Fruit fly (Drosophila melanogaster) whole organism: Measurements from ENCODE around the gene SdhC.

Experiments
- CG8478 ChIP-seq: fragments of >200 bp; optimal IDR thresholded peaks from 2 replicates; lab custom pipeline; 2018; ENCODE audit warnings: inconsistent platforms
- Dll ChIP-seq: fragments of >200 bp; optimal IDR thresholded peaks from 2 replicates; lab custom pipeline; 2017
- EcR ChIP-seq, 2 experiments: fragments of >200 bp; optimal IDR thresholded peaks; 2 replicates each; lab custom pipeline; 2017; ENCODE audit warnings: missing biosample characterization in 2 of 2, missing genetic modification characterization in 2 of 2, missing genetic modification reagents in 2 of 2
- pan ChIP-seq: fragments of >200 bp; optimal IDR thresholded peaks from 2 replicates; lab custom pipeline; 2017
- psq ChIP-seq: fragments of >200 bp; optimal IDR thresholded peaks from 2 replicates; lab custom pipeline; 2017
- usp ChIP-seq: fragments of >200 bp; optimal IDR thresholded peaks from 2 replicates; lab custom pipeline; 2017; ENCODE audit warnings: missing biosample characterization, missing genetic modification characterization, mixed read lengths

SdhC gene

dm6 chr3R:11209801-11210402 is at the start of gene SdhC, which contains the start of gene Tctp:
Gene SdhC, minus strand, starts transcription at chr3R:11209849.
Gene Tctp, plus strand, starts transcription at chr3R:11210247.
- no peak for TF ChIP-seq Dll

DNA sequence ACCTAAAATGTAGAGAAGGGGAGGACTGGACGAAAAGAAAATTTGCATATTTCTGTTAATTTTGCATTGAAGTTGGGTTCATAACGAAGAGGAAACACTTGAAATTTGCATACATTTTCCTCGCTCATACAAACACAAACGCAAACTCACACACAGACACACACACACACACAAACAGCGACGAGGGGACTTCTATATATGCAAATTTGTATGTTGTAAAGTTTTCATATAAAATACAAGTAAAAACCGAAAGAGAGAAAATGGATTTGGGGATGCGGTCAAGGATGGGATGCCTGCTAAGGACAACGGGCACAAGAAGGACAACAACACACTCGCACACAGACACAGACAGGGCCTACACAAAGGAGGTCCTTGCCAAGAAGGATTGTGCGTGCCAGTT is 47.9 kb upstream of the SdhC start:
- TF ChIP-seq pan (lab: Kevin White, UChicago) (no peak), psq (lab: Kevin White, UChicago) (no peak), EcR (GFP tag; optimal IDR thresholded peaks at IDR 0.05; lab: Kevin White, UChicago) (no peak), usp (GFP tag; lab: Kevin White, UChicago) (no peak), Dll (no peak), CG8478 (lab: Kevin White, UChicago) (no peak)

dm6 chr3R:11254382-11254953 is 44.8 kb upstream of the SdhC start:
- TF ChIP-seq Dll (no peak), CG8478 (lab: Kevin White, UChicago) (no peak)

- no peak for TF ChIP-seq CG8478 (lab: Kevin White, UChicago)
- no peak for TF ChIP-seq pan (lab: Kevin White, UChicago)
- no peak for TF ChIP-seq psq (lab: Kevin White, UChicago)
- no peak for TF ChIP-seq usp (GFP tag; lab: Kevin White, UChicago)
- no peak for TF ChIP-seq EcR (GFP tag; optimal IDR thresholded peaks at IDR 0.05; lab: Kevin White, UChicago)
- no peak for TF ChIP-seq Dll
These were observed 44.1 kb upstream of the SdhC start for dm6 chr3R:11253768-11254167.

dm6 chr3R:11246865-11247264 is 37.2 kb upstream of the SdhC start:
- TF ChIP-seq EcR (GFP tag; optimal IDR thresholded peaks at IDR 0.05; lab: Kevin White, UChicago) (no peak), usp (GFP tag; lab: Kevin White, UChicago) (no peak), Dll (no peak), pan (lab: Kevin White, UChicago) (no peak), psq (lab: Kevin White, UChicago) (no peak), CG8478 (lab: Kevin White, UChicago) (no peak)

dm6 chr3R:11245803-11246202 is 36.2 kb upstream of the SdhC start:
- no peak for TF ChIP-seq psq (lab: Kevin White, UChicago)
- no peak for TF ChIP-seq EcR (GFP tag; optimal IDR thresholded peaks at IDR 0.05; lab: Kevin White, UChicago)
- TF ChIP-seq pan (lab: Kevin White, UChicago) = no peak
- TF ChIP-seq usp (GFP tag; lab: Kevin White, UChicago) = no peak
- TF ChIP-seq CG8478 (lab: Kevin White, UChicago) = no peak
- TF ChIP-seq Dll = no peak

DNA sequence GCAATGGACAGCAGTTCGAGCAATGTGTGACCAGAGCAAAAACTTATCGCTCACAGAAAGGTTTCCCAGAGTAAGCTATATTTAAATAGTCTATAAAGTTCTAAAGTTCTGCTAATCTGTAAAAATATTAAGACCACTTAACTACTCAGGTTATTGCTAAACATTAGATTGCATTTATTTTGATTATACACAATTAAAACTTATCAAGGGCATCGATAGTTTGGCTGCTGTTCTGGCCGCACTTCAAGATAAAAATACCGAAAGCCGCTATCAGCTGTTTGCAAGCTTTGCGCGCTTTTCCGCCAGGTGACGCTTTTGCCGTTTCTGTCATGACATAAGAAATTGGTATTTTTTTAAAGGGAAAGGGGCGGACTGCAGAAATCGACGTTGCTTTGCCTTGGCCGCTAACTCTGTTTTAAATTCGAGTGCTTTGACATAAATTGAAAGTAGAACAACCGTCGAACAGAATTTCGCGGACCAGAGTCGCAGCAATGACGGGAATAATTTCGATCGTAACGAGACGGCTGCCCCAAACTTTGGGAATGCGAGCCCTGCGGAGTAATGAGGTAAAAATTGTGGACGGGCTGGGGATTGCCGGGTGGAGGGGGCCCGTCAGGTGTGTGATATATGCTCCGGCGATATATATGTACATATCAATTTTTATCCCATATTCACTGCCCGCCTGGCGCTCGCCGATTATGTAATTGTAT is 34.5 kb upstream of the SdhC start, which contains the start of the genes CG17734 and CG5214:
TSS of gene CG17734 (minus strand) at position 49 of the 710 bp plus-strand sequence.
TSS of gene CG5214 (plus strand) at position 352 of the 710 bp plus-strand sequence.
- TF ChIP-seq psq (lab: Kevin White, UChicago) = no peak
- no peak for TF ChIP-seq pan (lab: Kevin White, UChicago)
- no peak for TF ChIP-seq Dll
- no peak for TF ChIP-seq EcR (GFP tag; optimal IDR thresholded peaks at IDR 0.05; lab: Kevin White, UChicago)
- TF ChIP-seq usp (GFP tag; lab: Kevin White, UChicago) = no peak
- no peak for TF ChIP-seq CG8478 (lab: Kevin White, UChicago)

DNA sequence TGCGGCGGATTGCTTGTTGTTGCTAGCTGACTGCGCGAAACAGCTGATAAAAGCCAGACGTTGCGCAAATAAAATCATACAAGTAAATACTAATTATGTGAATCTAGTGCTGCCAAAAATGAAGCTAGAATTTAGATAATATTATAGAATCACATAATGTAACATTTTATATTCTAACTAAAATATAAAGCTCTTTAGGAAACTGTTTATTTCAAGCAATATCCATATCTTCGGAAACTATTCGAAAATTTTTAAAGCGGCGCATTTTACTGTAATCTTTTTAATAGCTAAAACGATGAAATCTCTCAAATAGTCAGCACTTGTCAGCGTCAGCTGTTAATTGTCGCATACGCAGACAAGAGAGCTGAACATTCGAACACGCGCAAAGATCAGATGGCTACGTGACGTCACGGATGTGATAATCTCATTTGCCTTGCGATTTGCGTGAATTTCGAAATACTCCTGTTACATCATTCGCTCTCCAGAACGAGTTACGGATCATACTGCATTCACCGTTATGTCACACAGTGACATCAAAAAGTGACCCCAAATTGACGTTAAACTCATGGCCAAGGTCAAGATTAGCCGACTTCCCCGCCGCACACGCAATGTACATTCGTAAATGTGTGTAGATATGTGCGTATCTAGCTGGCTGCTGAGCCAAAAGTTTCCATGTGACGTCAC is 33.5 kb upstream of the SdhC start:
- TF ChIP-seq psq (lab: Kevin White, UChicago) (no peak), pan (lab: Kevin White, UChicago) (no peak), CG8478 (lab: Kevin White, UChicago) (no peak), EcR (GFP tag; optimal IDR thresholded peaks at IDR 0.05; lab: Kevin White, UChicago) (no peak), usp (GFP tag; lab: Kevin White, UChicago) (no peak), Dll (no peak)

- TF ChIP-seq EcR (GFP tag; optimal IDR thresholded peaks at IDR 0.05; lab: Kevin White, UChicago) (no peak), usp (GFP tag; lab: Kevin White, UChicago) (no peak), Dll (no peak), pan (lab: Kevin White, UChicago) (no peak), psq (lab: Kevin White, UChicago) (no peak), CG8478 (lab: Kevin White, UChicago) (no peak)
These were observed 31.2 kb upstream of the SdhC start, which contains the start of the genes scpr-B and scpr-A for dm6 chr3R:11240891-11241290. Gene scpr-B, minus strand, starts transcription at chr3R:11240991. Gene scpr-A, plus strand, starts transcription at chr3R:11241183.

DNA sequence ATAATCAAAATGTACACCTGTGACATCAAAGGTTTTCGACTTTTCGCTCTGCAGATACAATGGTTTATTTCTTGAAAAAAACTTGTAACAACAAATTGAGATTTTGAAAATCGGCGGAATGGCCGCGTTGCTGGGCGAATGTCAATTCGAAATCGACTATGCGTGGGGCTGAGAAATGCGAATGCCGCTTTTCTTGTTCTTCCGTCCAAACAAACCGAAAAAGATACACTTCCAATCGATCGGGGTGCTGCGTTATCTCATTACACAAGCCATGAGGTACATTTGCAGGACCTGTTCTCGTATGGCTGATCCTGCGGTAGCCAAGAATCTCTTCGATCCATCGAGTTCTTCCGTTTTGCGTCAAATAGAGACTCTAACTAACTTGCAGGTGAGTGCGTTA is 27.9 kb upstream of the SdhC start, which contains the start of gene CG31388:
TSS of gene CG31388 (plus strand) at position 218 of the 400 bp plus-strand sequence.
- TF ChIP-seq psq (lab: Kevin White, UChicago) = no peak
- TF ChIP-seq usp (GFP tag; lab: Kevin White, UChicago) = no peak
- no peak for TF ChIP-seq Dll
- no peak for TF ChIP-seq CG8478 (lab: Kevin White, UChicago)
- TF ChIP-seq EcR (GFP tag; optimal IDR thresholded peaks at IDR 0.05; lab: Kevin White, UChicago) = no peak
- TF ChIP-seq pan (lab: Kevin White, UChicago) = no peak

- no peak for TF ChIP-seq EcR (GFP tag; optimal IDR thresholded peaks at IDR 0.05; lab: Kevin White, UChicago)
- no peak for TF ChIP-seq Dll
- no peak for TF ChIP-seq CG8478 (lab: Kevin White, UChicago)
- TF ChIP-seq pan (lab: Kevin White, UChicago) = no peak
These were observed 26.4 kb upstream of the SdhC start, which contains the start of gene CG31441 for dm6 chr3R:11236041-11236440. Gene CG31441, plus strand, starts transcription at chr3R:11236286.
